Worm (Caenorhabditis elegans): ENCODE results near the gene W01B6.3.

- TF ChIP-seq fkh-10 (GFP tag; optimal IDR thresholded peaks at IDR 0.05): no peak
- no peak for TF ChIP-seq nhr-11 (tag; optimal IDR thresholded peaks at IDR 0.05)
- no peak for TF ChIP-seq snpc-4 (tag; optimal IDR thresholded peaks at IDR 0.05)
- no peak for TF ChIP-seq ceh-20 (GFP tag; IDR thresholded peaks at IDR 0.05)
- TF ChIP-seq nhr-6 (tag; optimal IDR thresholded peaks at IDR 0.05): no peak
These were observed 25.3 kb downstream of the W01B6.3 start, which contains the start of gene T04B2.3 for ce11 chrIV:10047108-10047507.

All from whole organism, L4 larva.